Worm (Caenorhabditis elegans) whole organism, early embryonic: Measurements from ENCODE around the gene F35G2.1.

Source experiments
- B0310.2 ChIP-seq: sonication (generic microtip); optimal IDR thresholded peaks from 2 replicates; lab custom pipeline; 2016; ENCODE audit warnings: mild to moderate bottlenecking, missing genetic modification characterization, missing compliant biosample characterization
- F13C5.2 ChIP-seq: sonication (generic microtip); optimal IDR thresholded peaks from 2 replicates; lab custom pipeline; 2017; ENCODE audit warnings: mild to moderate bottlenecking, missing genetic modification characterization, inconsistent platforms, missing compliant biosample characterization
- aly-1 ChIP-seq: sonication (generic microtip); optimal IDR thresholded peaks from 2 replicates; lab custom pipeline; 2016; ENCODE audit warnings: missing genetic modification characterization, missing compliant biosample characterization
- ama-1 ChIP-seq: fragments of 150-350 bp; optimal IDR thresholded peaks from 2 replicates; lab custom pipeline; 2014
- ceh-13 ChIP-seq: fragments of 200-800 bp; sonication (Bioruptor generic); optimal IDR thresholded peaks from 2 replicates; lab custom pipeline; 2018; ENCODE audit warnings: mild to moderate bottlenecking, missing genetic modification characterization, missing compliant biosample characterization
- ceh-36 ChIP-seq: sonication (generic microtip); optimal IDR thresholded peaks from 2 replicates; lab custom pipeline; 2016; ENCODE audit warnings: missing genetic modification characterization, inconsistent platforms, missing compliant biosample characterization
- ets-7 ChIP-seq: sonication (generic microtip); optimal IDR thresholded peaks from 2 replicates; lab custom pipeline; 2016; ENCODE audit warnings: missing genotype, missing genetic modification characterization, missing compliant biosample characterization
- flt-1 ChIP-seq: fragments of 200-800 bp; sonication (Bioruptor generic); IDR thresholded peaks from 2 replicates; pipeline ENCODE4 v1.3.6; 2022; ENCODE audit warnings: missing genetic modification characterization, missing compliant biosample characterization
- hmbx-1 ChIP-seq: sonication (generic microtip); optimal IDR thresholded peaks from 2 replicates; lab custom pipeline; 2016; ENCODE audit warnings: mild to moderate bottlenecking, missing genetic modification characterization, missing compliant biosample characterization
- hmg-4 ChIP-seq: fragments of 200-800 bp; sonication (Bioruptor generic); optimal IDR thresholded peaks from 2 replicates; lab custom pipeline; 2018; ENCODE audit warnings: mild to moderate bottlenecking, missing genetic modification characterization, missing compliant biosample characterization
- hnd-1 ChIP-seq: sonication (generic microtip); optimal IDR thresholded peaks from 2 replicates; lab custom pipeline; 2016; ENCODE audit warnings: missing genetic modification characterization, missing compliant biosample characterization
- pes-1 ChIP-seq: fragments of 200-800 bp; sonication (Bioruptor generic); IDR thresholded peaks from 2 replicates; pipeline ENCODE4 v1.3.6; 2022; ENCODE audit warnings: missing genetic modification reagents, missing genetic modification characterization, missing compliant biosample characterization
- scrt-1 ChIP-seq: fragments of 200-800 bp; sonication (Bioruptor generic); IDR thresholded peaks from 2 replicates; pipeline ENCODE4 v1.3.6; 2022; ENCODE audit warnings: missing genetic modification characterization, missing compliant biosample characterization
- sea-1 ChIP-seq: fragments of 200-800 bp; sonication (Bioruptor generic); conservative IDR thresholded peaks from 2 replicates; pipeline ENCODE4 v1.3.6; 2022; ENCODE audit warnings: missing genetic modification characterization, missing compliant biosample characterization
- tbx-11 ChIP-seq: fragments of 200-800 bp; sonication (Bioruptor generic); IDR thresholded peaks from 2 replicates; pipeline ENCODE4 v1.3.6; 2022; ENCODE audit warnings: missing genetic modification characterization, missing compliant biosample characterization
- tbx-37 ChIP-seq: fragments of 200-800 bp; sonication (Bioruptor generic); conservative IDR thresholded peaks from 2 replicates; pipeline ENCODE4 v1.3.6; 2022; ENCODE audit warnings: missing genetic modification reagents, missing genetic modification characterization, missing compliant biosample characterization
- tra-4 ChIP-seq: sonication (generic microtip); optimal IDR thresholded peaks from 2 replicates; lab custom pipeline; 2017; ENCODE audit warnings: missing genetic modification characterization, missing compliant biosample characterization

The F35G2.1 gene

ce11 chrIV:12202949-12203348 is at the start of gene F35G2.1:
F35G2.1 (plus strand) TSS chrIV:12203249.
- TF ChIP-seq tra-4 (tag; lab: Kevin White, UChicago) = no peak
- TF ChIP-seq ceh-13 (GFP tag; lab: Kevin White, UChicago) = no peak
- TF ChIP-seq pes-1 = no peak
- TF ChIP-seq aly-1 (tag; lab: Kevin White, UChicago) = no peak
- TF ChIP-seq ets-7 = no peak
- TF ChIP-seq scrt-1 = no peak
- TF ChIP-seq F13C5.2 (tag; lab: Kevin White, UChicago) = no peak
- no peak for TF ChIP-seq hmg-4
- TF ChIP-seq hnd-1 (tag; lab: Kevin White, UChicago) = no peak
- TF ChIP-seq ama-1 = no peak
- TF ChIP-seq flt-1 (GFP tag; lab: Robert Waterston, UW) = no peak
- TF ChIP-seq sea-1 (GFP tag; lab: Robert Waterston, UW) = no peak
- TF ChIP-seq tbx-37 (GFP tag; lab: Robert Waterston, UW) = no peak
- TF ChIP-seq tbx-11 (GFP tag; lab: Robert Waterston, UW) = no peak

ce11 chrIV:12154195-12154677 is 48.8 kb upstream of the F35G2.1 start, which contains the start of gene B0001.7:
B0001.7 (minus strand) TSS chrIV:12154245.
- no peak for TF ChIP-seq ceh-36 (tag; lab: Kevin White, UChicago)

- TF ChIP-seq tbx-11 (GFP tag; lab: Robert Waterston, UW) = 0 out of 2 replicates have a peak, but pooled peaks have one; percentile 32
- TF ChIP-seq pes-1 = peak; percentile 52; the same call in 1 of the 2 replicates
- TF ChIP-seq flt-1 (GFP tag; lab: Robert Waterston, UW) = peak; percentile 29; the same call in 1 of the 2 replicates
Observed at ce11 chrIV:12155819-12156218, 47.2 kb upstream of the F35G2.1 start.

- TF ChIP-seq ama-1 = no peak
- TF ChIP-seq scrt-1 = no peak
- TF ChIP-seq tra-4 (tag; lab: Kevin White, UChicago) = no peak
- no peak for TF ChIP-seq B0310.2 (tag; lab: Kevin White, UChicago)
- no peak for TF ChIP-seq ets-7
- TF ChIP-seq sea-1 (GFP tag; lab: Robert Waterston, UW) = no peak
- TF ChIP-seq hnd-1 (tag; lab: Kevin White, UChicago) = no peak
- no peak for TF ChIP-seq tbx-11 (GFP tag; lab: Robert Waterston, UW)
- no peak for TF ChIP-seq hmbx-1 (tag; lab: Kevin White, UChicago)
- TF ChIP-seq pes-1 = no peak
- no peak for TF ChIP-seq ceh-13 (GFP tag; lab: Kevin White, UChicago)
- TF ChIP-seq tbx-37 (GFP tag; lab: Robert Waterston, UW) = no peak
- TF ChIP-seq F13C5.2 (tag; lab: Kevin White, UChicago) = no peak
- no peak for TF ChIP-seq ceh-36 (tag; lab: Kevin White, UChicago)
- TF ChIP-seq hmg-4 = no peak
- no peak for TF ChIP-seq flt-1 (GFP tag; lab: Robert Waterston, UW)
- no peak for TF ChIP-seq aly-1 (tag; lab: Kevin White, UChicago)
Observed at ce11 chrIV:12156642-12157233, 46.3 kb upstream of the F35G2.1 start, which contains the start of gene eri-12. eri-12 (plus strand) TSS chrIV:12156838.

ce11 chrIV:12157915-12158314 is 45.1 kb upstream of the F35G2.1 start:
- no peak for TF ChIP-seq B0310.2 (tag; lab: Kevin White, UChicago)
- TF ChIP-seq aly-1 (tag; lab: Kevin White, UChicago) = no peak
- no peak for TF ChIP-seq tra-4 (tag; lab: Kevin White, UChicago)
- TF ChIP-seq ama-1 = no peak
- no peak for TF ChIP-seq tbx-11 (GFP tag; lab: Robert Waterston, UW)
- TF ChIP-seq ceh-36 (tag; lab: Kevin White, UChicago) = no peak
- no peak for TF ChIP-seq tbx-37 (GFP tag; lab: Robert Waterston, UW)
- no peak for TF ChIP-seq ceh-13 (GFP tag; lab: Kevin White, UChicago)
- no peak for TF ChIP-seq hmg-4
- no peak for TF ChIP-seq sea-1 (GFP tag; lab: Robert Waterston, UW)
- TF ChIP-seq flt-1 (GFP tag; lab: Robert Waterston, UW) = no peak
- no peak for TF ChIP-seq F13C5.2 (tag; lab: Kevin White, UChicago)
- no peak for TF ChIP-seq pes-1
- no peak for TF ChIP-seq ets-7
- no peak for TF ChIP-seq hnd-1 (tag; lab: Kevin White, UChicago)
- TF ChIP-seq scrt-1 = no peak
- TF ChIP-seq hmbx-1 (tag; lab: Kevin White, UChicago) = no peak

ce11 chrIV:12160421-12160820 is 42.6 kb upstream of the F35G2.1 start:
- no peak for TF ChIP-seq scrt-1
- TF ChIP-seq tra-4 (tag; lab: Kevin White, UChicago) = no peak
- TF ChIP-seq ama-1 = no peak
- TF ChIP-seq tbx-11 (GFP tag; lab: Robert Waterston, UW) = no peak
- TF ChIP-seq hnd-1 (tag; lab: Kevin White, UChicago) = no peak
- TF ChIP-seq B0310.2 (tag; lab: Kevin White, UChicago) = no peak
- TF ChIP-seq F13C5.2 (tag; lab: Kevin White, UChicago) = no peak
- no peak for TF ChIP-seq ets-7
- no peak for TF ChIP-seq ceh-13 (GFP tag; lab: Kevin White, UChicago)
- no peak for TF ChIP-seq hmg-4
- no peak for TF ChIP-seq flt-1 (GFP tag; lab: Robert Waterston, UW)
- no peak for TF ChIP-seq ceh-36 (tag; lab: Kevin White, UChicago)
- no peak for TF ChIP-seq pes-1

ce11 chrIV:12162732-12163131 is 40.3 kb upstream of the F35G2.1 start:
- TF ChIP-seq tbx-37 (GFP tag; lab: Robert Waterston, UW) (no peak), B0310.2 (tag; lab: Kevin White, UChicago) (no peak), hmg-4 (no peak), pes-1 (no peak), aly-1 (tag; lab: Kevin White, UChicago) (no peak), ama-1 (no peak), hnd-1 (tag; lab: Kevin White, UChicago) (no peak), scrt-1 (no peak), hmbx-1 (tag; lab: Kevin White, UChicago) (no peak), F13C5.2 (tag; lab: Kevin White, UChicago) (no peak), sea-1 (GFP tag; lab: Robert Waterston, UW) (no peak), flt-1 (GFP tag; lab: Robert Waterston, UW) (no peak), ceh-13 (GFP tag; lab: Kevin White, UChicago) (no peak), tra-4 (tag; lab: Kevin White, UChicago) (no peak), ets-7 (no peak), ceh-36 (tag; lab: Kevin White, UChicago) (no peak), tbx-11 (GFP tag; lab: Robert Waterston, UW) (no peak)
